Fruit fly (Drosophila melanogaster): ENCODE data around the gene Hsc70-3.
A peak's percentile ranks its signal among the peaks of the same experiment; 100 is the strongest.

The Hsc70-3 gene

dm6 chrX:11796925-11797324, 10.0 kb downstream of the Hsc70-3 start:
- TF ChIP-seq Ets97D (GFP tag; optimal IDR thresholded peaks at IDR 0.05) (peak; percentile 52), amos (GFP tag; IDR thresholded peaks at IDR 0.05; ENCODE audit: partially characterized antibody) (peak; percentile 50; the same call in 1 of the 2 replicates), ro (GFP tag; IDR thresholded peaks at IDR 0.05) (no peak), CG6272 (GFP tag; IDR thresholded peaks at IDR 0.05) (no peak), CG2120 (GFP tag; optimal IDR thresholded peaks at IDR 0.05) (no peak), cg (GFP tag; optimal IDR thresholded peaks at IDR 0.05) (peak; percentile 61), Rx (GFP tag; IDR thresholded peaks at IDR 0.05) (no peak), CG7839 (tag; optimal IDR thresholded peaks at IDR 0.05) (no peak), Lhr (GFP tag; optimal IDR thresholded peaks at IDR 0.05) (peak; percentile 1), dan (GFP tag; IDR thresholded peaks at IDR 0.05) (no peak), Taf1 (GFP tag; IDR thresholded peaks at IDR 0.05) (no peak), Sry-δ (GFP tag; optimal IDR thresholded peaks at IDR 0.05) (peak; percentile 34), CG10462 (GFP tag; optimal IDR thresholded peaks at IDR 0.05) (no peak), CG14710 (tag; optimal IDR thresholded peaks at IDR 0.05) (peak; percentile 99), B-H2 (GFP tag; optimal IDR thresholded peaks at IDR 0.05) (no peak), CG8290 (GFP tag; optimal IDR thresholded peaks at IDR 0.05) (no peak), CG8290 (tag; optimal IDR thresholded peaks at IDR 0.05) (peak in 1 of 2 experiments; percentile 24), Scr (GFP tag; IDR thresholded peaks at IDR 0.05; ENCODE audit: partially characterized antibody) (peak; percentile 48; the same call in 1 of the 2 replicates), stwl (tag; optimal IDR thresholded peaks at IDR 0.05) (peak; percentile 100), crp (GFP tag; optimal IDR thresholded peaks at IDR 0.05) (no peak), Mrtf (GFP tag; IDR thresholded peaks at IDR 0.05) (no peak), nmo (GFP tag; optimal IDR thresholded peaks at IDR 0.05) (no peak), CG10209 (GFP tag; optimal IDR thresholded peaks at IDR 0.05) (no peak), CG12155 (GFP tag; optimal IDR thresholded peaks at IDR 0.05) (no peak), Elba2 (GFP tag; optimal IDR thresholded peaks at IDR 0.05) (peak; percentile 92), Dll (GFP tag; IDR thresholded peaks at IDR 0.05; ENCODE audit: partially characterized antibody) (0 out of 4 replicates have a peak, but pooled peaks have one; percentile 28), zen (tag; optimal IDR thresholded peaks at IDR 0.05) (peak; percentile 27), NC2β (GFP tag; optimal IDR thresholded peaks at IDR 0.05) (no peak), ATbp (GFP tag; optimal IDR thresholded peaks at IDR 0.05) (no peak), pros (GFP tag; optimal IDR thresholded peaks at IDR 0.05) (no peak), Atf3 (GFP tag; optimal IDR thresholded peaks at IDR 0.05) (no peak), Sox100B (GFP tag; optimal IDR thresholded peaks at IDR 0.05) (no peak), CG16813 (GFP tag; IDR thresholded peaks at IDR 0.05; ENCODE audit: partially characterized antibody) (peak; percentile 63), CG17829 (tag; optimal IDR thresholded peaks at IDR 0.05) (no peak), BEAF-32 (GFP tag; optimal IDR thresholded peaks at IDR 0.05) (peak; percentile 51), bbx (GFP tag; IDR thresholded peaks at IDR 0.05; ENCODE audit: partially characterized antibody) (peak; percentile 45; the same call in 1 of the 2 replicates), CG6791 (GFP tag; IDR thresholded peaks at IDR 0.05; ENCODE audit: partially characterized antibody) (peak; percentile 61; the same call in 2 of the 3 replicates), CG10267 (tag; optimal IDR thresholded peaks at IDR 0.05) (peak; percentile 37), mam (GFP tag; optimal IDR thresholded peaks at IDR 0.05) (no peak), tup (GFP tag; optimal IDR thresholded peaks at IDR 0.05) (no peak), Dfd (GFP tag; optimal IDR thresholded peaks at IDR 0.05) (no peak), Opbp (GFP tag; IDR thresholded peaks at IDR 0.05; ENCODE audit: partially characterized antibody) (peak; percentile 34; the same call in 1 of the 3 replicates), gsb (GFP tag; IDR thresholded peaks at IDR 0.05) (no peak), Neu2 (GFP tag; optimal IDR thresholded peaks at IDR 0.05; ENCODE audit: borderline replicate concordance) (no peak), CoRest (tag; optimal IDR thresholded peaks at IDR 0.05) (no peak), tio (GFP tag; optimal IDR thresholded peaks at IDR 0.05) (no peak), CG11504 (tag; optimal IDR thresholded peaks at IDR 0.05) (no peak), eve (GFP tag; optimal IDR thresholded peaks at IDR 0.05) (no peak), chm (GFP tag; IDR thresholded peaks at IDR 0.05) (no peak), p53 (GFP tag; optimal IDR thresholded peaks at IDR 0.05) (peak; percentile 79)
